Fruit fly (Drosophila melanogaster) whole organism: ENCODE results near the gene Ret.

Experiments
- CG8478 ChIP-seq: fragments of >200 bp; optimal IDR thresholded peaks from 2 replicates; lab custom pipeline; 2018; ENCODE audit warnings: inconsistent platforms
- pan ChIP-seq: fragments of >200 bp; optimal IDR thresholded peaks from 2 replicates; lab custom pipeline; 2017
- psq ChIP-seq: fragments of >200 bp; optimal IDR thresholded peaks from 2 replicates; lab custom pipeline; 2017
- usp ChIP-seq: fragments of >200 bp; optimal IDR thresholded peaks from 2 replicates; lab custom pipeline; 2017; ENCODE audit warnings: missing biosample characterization, missing genetic modification characterization, mixed read lengths

DNA sequence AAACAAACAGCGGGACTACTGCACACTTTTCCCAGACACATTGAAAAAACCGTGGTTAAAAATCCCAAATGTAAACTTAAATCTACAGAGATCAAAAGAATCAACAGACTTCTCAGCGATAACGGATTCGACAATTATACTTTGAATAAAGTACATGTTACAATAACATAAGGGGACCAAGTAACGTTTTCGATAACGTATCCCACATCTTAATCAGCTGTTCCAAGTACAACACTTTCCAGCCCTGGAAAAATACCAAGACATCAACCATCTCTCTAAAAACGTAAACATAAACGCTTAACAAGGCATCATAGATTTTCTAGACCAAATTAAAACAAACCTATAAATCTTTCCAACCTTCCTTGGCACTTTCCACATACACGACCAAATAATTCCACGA is 44.7 kb downstream of the Ret start:
- TF ChIP-seq usp (GFP tag; lab: Kevin White, UChicago) = no peak
- no peak for TF ChIP-seq CG8478 (lab: Kevin White, UChicago)
- TF ChIP-seq psq (lab: Kevin White, UChicago) = no peak
- no peak for TF ChIP-seq pan (lab: Kevin White, UChicago)
